Worm (Caenorhabditis elegans) whole organism, late embryonic: ENCODE results near the gene K01D12.8.

Source experiments
- C08G9.2 ChIP-seq: sonication (generic microtip); optimal IDR thresholded peaks from 2 replicates; lab custom pipeline; 2016; ENCODE audit warnings: mild to moderate bottlenecking, missing genetic modification characterization, moderate library complexity, missing compliant biosample characterization
- C38D4.7 ChIP-seq: fragments of 200-800 bp; sonication (Bioruptor generic); optimal IDR thresholded peaks from 2 replicates; lab custom pipeline; 2018; ENCODE audit warnings: mild to moderate bottlenecking, missing genetic modification characterization, moderate library complexity, missing compliant biosample characterization
- K02D7.2 ChIP-seq: sonication (generic microtip); optimal IDR thresholded peaks from 2 replicates; lab custom pipeline; 2017; ENCODE audit warnings: mild to moderate bottlenecking, missing genetic modification characterization, missing compliant biosample characterization
- ama-1 ChIP-seq: fragments of 150-350 bp; optimal IDR thresholded peaks from 2 replicates; lab custom pipeline; 2014
- ceh-14 ChIP-seq: sonication (generic microtip); optimal IDR thresholded peaks from 2 replicates; lab custom pipeline; 2016; ENCODE audit warnings: missing genotype, missing genetic modification characterization, missing compliant biosample characterization
- ceh-19 ChIP-seq: fragments of 200-800 bp; sonication (Bioruptor generic); optimal IDR thresholded peaks from 2 replicates; lab custom pipeline; 2018; ENCODE audit warnings: mild to moderate bottlenecking, missing genetic modification characterization, missing compliant biosample characterization
- ceh-22 ChIP-seq: sonication (generic microtip); optimal IDR thresholded peaks from 2 replicates; lab custom pipeline; 2017; ENCODE audit warnings: missing biosample characterization, missing genetic modification characterization
- ceh-24 ChIP-seq: sonication (generic microtip); optimal IDR thresholded peaks from 2 replicates; lab custom pipeline; 2016; ENCODE audit warnings: mild to moderate bottlenecking, missing genetic modification characterization, missing compliant biosample characterization
- ceh-31 ChIP-seq: sonication (generic microtip); optimal IDR thresholded peaks from 2 replicates; lab custom pipeline; 2016; ENCODE audit warnings: missing genetic modification characterization, missing compliant biosample characterization
- ceh-34 ChIP-seq: sonication (generic microtip); optimal IDR thresholded peaks from 2 replicates; lab custom pipeline; 2016; ENCODE audit warnings: mild to moderate bottlenecking, missing genetic modification characterization, missing compliant biosample characterization
- ceh-9 ChIP-seq: sonication (generic microtip); optimal IDR thresholded peaks from 2 replicates; lab custom pipeline; 2016; ENCODE audit warnings: mild to moderate bottlenecking, missing genetic modification characterization, inconsistent platforms, missing compliant biosample characterization
- dmd-4 ChIP-seq: sonication (generic microtip); optimal IDR thresholded peaks from 2 replicates; lab custom pipeline; 2016; ENCODE audit warnings: borderline replicate concordance, missing genetic modification characterization, missing compliant biosample characterization
- elt-4 ChIP-seq: sonication (generic microtip); optimal IDR thresholded peaks from 2 replicates; lab custom pipeline; 2016; ENCODE audit warnings: missing genetic modification characterization, missing compliant biosample characterization
- fax-1 ChIP-seq: sonication (generic microtip); optimal IDR thresholded peaks from 2 replicates; lab custom pipeline; 2016; ENCODE audit warnings: missing genotype, missing genetic modification characterization, missing compliant biosample characterization
- fkh-10 ChIP-seq: fragments of 150-350 bp; optimal IDR thresholded peaks from 2 replicates; lab custom pipeline; 2014; ENCODE audit warnings: missing biosample characterization, missing genetic modification reagents, missing genetic modification characterization
- hlh-30 ChIP-seq: sonication (generic microtip); optimal IDR thresholded peaks from 2 replicates; lab custom pipeline; 2017; ENCODE audit warnings: antibody characterized with exemption, missing genetic modification characterization, missing compliant biosample characterization; ENCODE audit not compliant: insufficient read depth
- lin-11 ChIP-seq: fragments of 200-800 bp; sonication (Bioruptor generic); optimal IDR thresholded peaks from 2 replicates; lab custom pipeline; 2018; ENCODE audit warnings: mild to moderate bottlenecking, missing genetic modification characterization, missing compliant biosample characterization
- madf-2 ChIP-seq: sonication (generic microtip); optimal IDR thresholded peaks from 2 replicates; lab custom pipeline; 2017; ENCODE audit warnings: missing genetic modification characterization, missing compliant biosample characterization
- nfya-1 ChIP-seq: sonication (generic microtip); optimal IDR thresholded peaks from 2 replicates; lab custom pipeline; 2017; ENCODE audit warnings: missing genetic modification characterization, mild to moderate bottlenecking, missing compliant biosample characterization, antibody characterized with exemption, moderate library complexity
- nhr-232 ChIP-seq: sonication (generic microtip); optimal IDR thresholded peaks from 2 replicates; lab custom pipeline; 2016; ENCODE audit warnings: missing genetic modification characterization, missing compliant biosample characterization
- pag-3 ChIP-seq: sonication (generic microtip); optimal IDR thresholded peaks from 2 replicates; lab custom pipeline; 2016; ENCODE audit warnings: missing compliant biosample characterization, missing genetic modification characterization, borderline replicate concordance
- pat-9 ChIP-seq: fragments of 200-800 bp; sonication (Bioruptor generic); optimal IDR thresholded peaks from 2 replicates; lab custom pipeline; 2018; ENCODE audit warnings: mild to moderate bottlenecking, missing genetic modification characterization, moderate library complexity, missing compliant biosample characterization
- pax-1 ChIP-seq: fragments of 150-350 bp; optimal IDR thresholded peaks from 2 replicates; lab custom pipeline; 2014; ENCODE audit warnings: missing biosample characterization, missing genetic modification characterization
- pha-2 ChIP-seq: sonication (generic microtip); optimal IDR thresholded peaks from 2 replicates; lab custom pipeline; 2017; ENCODE audit warnings: mild to moderate bottlenecking, missing genetic modification characterization, missing compliant biosample characterization
- pha-4 ChIP-seq: fragments of 150-350 bp; optimal IDR thresholded peaks from 2 replicates; lab custom pipeline; 2018; ENCODE audit warnings: missing biosample characterization, missing genetic modification reagents, missing genetic modification characterization
- pqm-1 ChIP-seq: sonication (generic microtip); optimal IDR thresholded peaks from 2 replicates; lab custom pipeline; 2016; ENCODE audit warnings: missing genetic modification characterization, missing compliant biosample characterization
- pros-1 ChIP-seq: fragments of 150-350 bp; optimal IDR thresholded peaks from 2 replicates; lab custom pipeline; 2014; ENCODE audit warnings: missing biosample characterization, missing genetic modification reagents, missing genetic modification characterization
- ref-2 ChIP-seq: sonication (generic microtip); optimal IDR thresholded peaks from 2 replicates; lab custom pipeline; 2016; ENCODE audit warnings: missing genetic modification characterization, missing compliant biosample characterization
- rnt-1 ChIP-seq: sonication (generic microtip); optimal IDR thresholded peaks from 2 replicates; lab custom pipeline; 2016; ENCODE audit warnings: missing genetic modification characterization, missing compliant biosample characterization
- syd-9 ChIP-seq: sonication (generic microtip); optimal IDR thresholded peaks from 2 replicates; lab custom pipeline; 2016; ENCODE audit warnings: mild to moderate bottlenecking, missing genetic modification characterization, moderate library complexity, missing compliant biosample characterization
- tbx-7 ChIP-seq: sonication (generic microtip); optimal IDR thresholded peaks from 2 replicates; lab custom pipeline; 2016; ENCODE audit warnings: missing genotype, missing genetic modification characterization, missing compliant biosample characterization
- ttx-3 ChIP-seq: sonication (generic microtip); optimal IDR thresholded peaks from 2 replicates; lab custom pipeline; 2016; ENCODE audit warnings: missing genetic modification reagents, missing genetic modification characterization, missing compliant biosample characterization
- unc-3 ChIP-seq, 2 experiments: fragments of 200-800 bp in 1 of 2; sonication (Bioruptor generic) in 1 of 2; sonication (generic microtip) in 1 of 2; conservative IDR thresholded peaks in 1 of 2; optimal IDR thresholded peaks in 1 of 2; 2 replicates each; pipeline versions ENCODE4 v1.3.6 to Lab custom; 2016 to 2022; ENCODE audit warnings: missing compliant biosample characterization in 2 of 2, missing genetic modification characterization in 2 of 2, missing genetic modification reagents in 1 of 2
- unc-42 ChIP-seq: sonication (generic microtip); optimal IDR thresholded peaks from 2 replicates; lab custom pipeline; 2016; ENCODE audit warnings: missing genotype, missing genetic modification characterization, missing compliant biosample characterization
- unc-55 ChIP-seq: sonication (generic microtip); optimal IDR thresholded peaks from 2 replicates; lab custom pipeline; 2017; ENCODE audit warnings: missing biosample characterization, missing genetic modification reagents, missing genetic modification characterization

The K01D12.8 gene

ce11 chrV:12401383-12401782 lies 1.1 kb upstream of the K01D12.8 start, which contains the start of gene K01D12.7:
TSS of gene K01D12.7 (minus strand) at chrV:12401483.
- no peak for TF ChIP-seq unc-3 (GFP tag; conservative IDR thresholded peaks at IDR 0.05; lab: Robert Waterston, UW)
- no peak for TF ChIP-seq unc-3 (tag; optimal IDR thresholded peaks at IDR 0.05; lab: Kevin White, UChicago)
- no peak for TF ChIP-seq pax-1 (tag; lab: Kevin White, UChicago)
- TF ChIP-seq ceh-14 (tag; lab: Kevin White, UChicago): no peak
- TF ChIP-seq tbx-7 (tag; lab: Kevin White, UChicago): no peak
- TF ChIP-seq pat-9 (tag; lab: Kevin White, UChicago): no peak
- TF ChIP-seq C38D4.7 (GFP tag; lab: Kevin White, UChicago): no peak
- no peak for TF ChIP-seq fkh-10
- no peak for TF ChIP-seq ceh-9
- no peak for TF ChIP-seq ceh-19 (GFP tag; lab: Kevin White, UChicago)

DNA sequence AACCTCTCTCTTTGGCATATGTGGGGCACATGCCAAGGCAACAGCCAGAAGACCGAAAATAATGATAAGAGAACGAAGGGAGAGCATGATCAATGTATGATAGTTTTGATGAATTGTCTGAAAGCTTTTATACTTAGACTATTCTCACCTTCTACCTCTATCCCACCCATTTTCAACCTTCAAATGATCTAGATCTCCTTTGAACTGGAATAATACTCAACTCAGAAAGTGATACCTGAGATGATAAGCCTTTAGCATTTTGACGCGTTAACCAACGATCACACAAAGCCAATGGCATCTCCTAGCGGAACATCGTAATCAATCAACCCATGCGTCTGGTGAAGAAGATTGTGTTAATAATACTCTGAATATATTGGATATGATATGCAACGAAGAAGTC lies 2.1 kb downstream of the K01D12.8 start, which contains the start of gene K01D12.9:
Gene K01D12.9, minus strand, starts transcription at position 101 of the 400 bp plus-strand sequence.
- no peak for TF ChIP-seq nhr-232 (tag; lab: Kevin White, UChicago)
- no peak for TF ChIP-seq unc-55 (GFP tag; lab: Kevin White, UChicago)
- TF ChIP-seq K02D7.2: no peak
- no peak for TF ChIP-seq ref-2 (tag; lab: Kevin White, UChicago)
- no peak for TF ChIP-seq elt-4 (tag; lab: Kevin White, UChicago)
- no peak for TF ChIP-seq ttx-3 (tag; lab: Kevin White, UChicago)

- TF ChIP-seq unc-42 (tag; lab: Kevin White, UChicago) (no peak), K02D7.2 (no peak), ceh-19 (GFP tag; lab: Kevin White, UChicago) (no peak), ceh-34 (tag; lab: Kevin White, UChicago) (no peak), fax-1 (no peak), hlh-30 (no peak), nfya-1 (no peak), tbx-7 (tag; lab: Kevin White, UChicago) (no peak), ceh-9 (no peak), ref-2 (tag; lab: Kevin White, UChicago) (no peak), ama-1 (lab: Kevin White, UChicago) (no peak)
Measured at ce11 chrV:12405929-12406328, 3.5 kb downstream of the K01D12.8 start, which contains the start of gene K01D12.10. TSS of gene K01D12.10 (plus strand) at chrV:12406229.

ce11 chrV:12406514-12406913 lies 4.1 kb downstream of the K01D12.8 start:
- TF ChIP-seq ceh-19 (GFP tag; lab: Kevin White, UChicago) (no peak), fax-1 (no peak)

DNA sequence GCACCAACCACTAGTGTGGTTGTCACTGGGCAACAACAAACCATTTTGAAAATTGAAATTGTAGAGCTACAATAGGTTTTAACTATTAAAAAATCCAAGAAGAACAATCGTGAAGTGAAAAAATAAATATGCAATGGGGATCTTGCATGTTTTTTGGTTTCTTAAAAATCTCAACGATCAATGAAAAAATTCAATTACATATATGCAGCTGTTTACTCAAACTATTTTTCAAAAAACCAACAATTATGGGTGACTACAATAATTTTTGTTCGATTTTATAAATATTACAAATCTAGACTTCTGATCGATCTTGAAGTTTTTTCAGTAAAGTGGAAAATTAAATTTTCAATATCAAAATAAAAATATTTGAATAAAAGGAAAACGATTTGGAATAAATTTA lies 6.1 kb downstream of the K01D12.8 start, which contains the start of gene cdr-4:
Gene cdr-4, minus strand, starts transcription at position 101 of the 400 bp plus-strand sequence.
- no peak for TF ChIP-seq syd-9 (tag; lab: Kevin White, UChicago)
- no peak for TF ChIP-seq ceh-22
- TF ChIP-seq ceh-34 (tag; lab: Kevin White, UChicago): no peak
- no peak for TF ChIP-seq C08G9.2 (tag; lab: Kevin White, UChicago)

- TF ChIP-seq madf-2 (tag; lab: Kevin White, UChicago): no peak
- TF ChIP-seq lin-11 (tag; lab: Kevin White, UChicago): no peak
- TF ChIP-seq tbx-7 (tag; lab: Kevin White, UChicago): no peak
- no peak for TF ChIP-seq dmd-4 (tag; lab: Kevin White, UChicago)
- TF ChIP-seq ceh-24 (tag; lab: Kevin White, UChicago): no peak
- TF ChIP-seq pha-4: no peak
- TF ChIP-seq syd-9 (tag; lab: Kevin White, UChicago): no peak
- no peak for TF ChIP-seq pha-2 (tag; lab: Kevin White, UChicago)
- TF ChIP-seq ama-1 (lab: Kevin White, UChicago): no peak
- no peak for TF ChIP-seq C38D4.7 (GFP tag; lab: Kevin White, UChicago)
- no peak for TF ChIP-seq fax-1
- no peak for TF ChIP-seq ceh-22
- TF ChIP-seq rnt-1 (tag; lab: Kevin White, UChicago): no peak
- TF ChIP-seq pag-3 (tag; lab: Kevin White, UChicago): no peak
- no peak for TF ChIP-seq ceh-31 (tag; lab: Kevin White, UChicago)
- no peak for TF ChIP-seq pqm-1
- no peak for TF ChIP-seq pros-1 (tag; lab: Kevin White, UChicago)
Measured at ce11 chrV:12408996-12409395, 6.5 kb downstream of the K01D12.8 start.
